Fruit fly (Drosophila melanogaster) Kc167 (cell line): ENCODE data around the gene CG43246.

ENCODE experiments used
- Myc ChIP-seq: fragments of >200 bp; optimal IDR thresholded peaks from 2 replicates; lab custom pipeline; 2017; ENCODE audit warnings: missing external identifiers
- Sin3A ChIP-seq: fragments of >200 bp; optimal IDR thresholded peaks from 2 replicates; lab custom pipeline; 2018; ENCODE audit warnings: missing external identifiers
- ttk ChIP-seq: sonication (Bioruptor generic); optimal IDR thresholded peaks from 2 replicates; lab custom pipeline; 2017; ENCODE audit warnings: missing external identifiers

dm6 chr3L:14558018-14558417 lies 21.6 kb downstream of the CG43246 start:
- TF ChIP-seq ttk (lab: Kevin White, UChicago) (no peak), Sin3A (lab: Kevin White, UChicago) (no peak), Myc (no peak)
